Worm (Caenorhabditis elegans) whole organism, L1 larva: Measurements from ENCODE around the gene eif-2Bdelta.

Experiments
- C16A3.4 ChIP-seq: fragments of 150-350 bp; optimal IDR thresholded peaks from 2 replicates; lab custom pipeline; 2014; ENCODE audit warnings: missing biosample characterization, missing genetic modification characterization
- C34B4.2 ChIP-seq: sonication (generic microtip); optimal IDR thresholded peaks from 2 replicates; lab custom pipeline; 2017; ENCODE audit warnings: mild to moderate bottlenecking, missing genetic modification characterization, missing compliant biosample characterization
- Y116A8C.19 ChIP-seq: sonication (generic microtip); optimal IDR thresholded peaks from 2 replicates; lab custom pipeline; 2016; ENCODE audit warnings: missing compliant biosample characterization, missing genetic modification characterization, borderline replicate concordance
- aha-1 ChIP-seq: fragments of 150-350 bp; optimal IDR thresholded peaks from 2 replicates; lab custom pipeline; 2014; ENCODE audit warnings: missing biosample characterization, missing genetic modification characterization
- alr-1 ChIP-seq: fragments of 200-800 bp; sonication (Bioruptor generic); optimal IDR thresholded peaks from 2 replicates; lab custom pipeline; 2018; ENCODE audit warnings: borderline replicate concordance, mild to moderate bottlenecking, missing genetic modification characterization, missing compliant biosample characterization
- ama-1 ChIP-seq: fragments of 150-350 bp; optimal IDR thresholded peaks from 2 replicates; lab custom pipeline; 2014
- ceh-63 ChIP-seq: fragments of 200-800 bp; sonication (Bioruptor generic); optimal IDR thresholded peaks from 2 replicates; lab custom pipeline; 2018; ENCODE audit warnings: mild to moderate bottlenecking, missing genetic modification characterization, missing compliant biosample characterization
- ceh-8 ChIP-seq: fragments of 200-800 bp; sonication (Bioruptor generic); optimal IDR thresholded peaks from 2 replicates; lab custom pipeline; 2018; ENCODE audit warnings: mild to moderate bottlenecking, missing genetic modification characterization, moderate library complexity, missing compliant biosample characterization
- ceh-88 ChIP-seq: fragments of 200-800 bp; sonication (Bioruptor generic); IDR thresholded peaks from 2 replicates; pipeline ENCODE4 v1.3.6; 2022; ENCODE audit warnings: missing genetic modification characterization, missing compliant biosample characterization
- ceh-90 ChIP-seq: sonication (generic microtip); optimal IDR thresholded peaks from 2 replicates; lab custom pipeline; 2016; ENCODE audit warnings: missing genetic modification characterization, missing compliant biosample characterization
- ces-1 ChIP-seq: fragments of 150-350 bp; optimal IDR thresholded peaks from 2 replicates; lab custom pipeline; 2014; ENCODE audit warnings: missing biosample characterization, missing genetic modification reagents, missing genetic modification characterization
- egl-13 ChIP-seq: sonication (generic microtip); optimal IDR thresholded peaks from 2 replicates; lab custom pipeline; 2016; ENCODE audit warnings: missing genotype, missing genetic modification reagents, missing genetic modification characterization, missing compliant biosample characterization
- elt-2 ChIP-seq: sonication (generic microtip); optimal IDR thresholded peaks from 2 replicates; lab custom pipeline; 2016; ENCODE audit warnings: missing genetic modification characterization, mild to moderate bottlenecking, inconsistent platforms, missing compliant biosample characterization, missing genetic modification reagents
- elt-3 ChIP-seq, 6 experiments: fragments of 150-350 bp in 1 of 6; sonication (generic microtip); optimal IDR thresholded peaks; 2 replicates each; lab custom pipeline; 2017 to 2018; ENCODE audit warnings: missing biosample characterization in 6 of 6, missing genetic modification characterization in 6 of 6, inconsistent platforms in 1 of 6
- fkh-4 ChIP-seq: sonication (generic microtip); optimal IDR thresholded peaks from 2 replicates; lab custom pipeline; 2016; ENCODE audit warnings: missing compliant biosample characterization, missing genetic modification characterization, borderline replicate concordance
- fkh-8 ChIP-seq: sonication (generic microtip); optimal IDR thresholded peaks from 2 replicates; lab custom pipeline; 2016; ENCODE audit warnings: mild to moderate bottlenecking, missing genetic modification characterization, missing compliant biosample characterization
- fos-1 ChIP-seq: fragments of 150-350 bp; optimal IDR thresholded peaks from 2 replicates; lab custom pipeline; 2014; ENCODE audit warnings: missing biosample characterization, missing genetic modification characterization
- hlh-17 ChIP-seq: fragments of 200-800 bp; sonication (Bioruptor generic); optimal IDR thresholded peaks from 2 replicates; lab custom pipeline; 2018; ENCODE audit warnings: missing genetic modification characterization, mild to moderate bottlenecking, missing compliant biosample characterization, moderate library complexity, borderline replicate concordance
- hlh-4 ChIP-seq: sonication (generic microtip); optimal IDR thresholded peaks from 2 replicates; lab custom pipeline; 2016; ENCODE audit warnings: mild to moderate bottlenecking, missing genetic modification characterization, missing compliant biosample characterization
- hpl-2 ChIP-seq: fragments of 150-350 bp; optimal IDR thresholded peaks from 2 replicates; lab custom pipeline; 2014; ENCODE audit warnings: missing biosample characterization, missing genetic modification reagents, missing genetic modification characterization
- isw-1 ChIP-seq: fragments of 200-800 bp; sonication (Bioruptor generic); IDR thresholded peaks from 2 replicates; pipeline ENCODE4 v1.3.6; 2022; ENCODE audit warnings: missing genetic modification characterization, missing compliant biosample characterization
- jun-1 ChIP-seq: fragments of 150-350 bp; optimal IDR thresholded peaks from 2 replicates; lab custom pipeline; 2014; ENCODE audit warnings: missing biosample characterization, missing genetic modification reagents, missing genetic modification characterization
- lin-35 ChIP-seq, 2 experiments: fragments of 150-350 bp; optimal IDR thresholded peaks; 2 replicates each; lab custom pipeline; 2014; ENCODE audit warnings: missing biosample characterization in 2 of 2, missing genetic modification characterization in 2 of 2, missing genetic modification reagents in 2 of 2
- lin-39 ChIP-seq: fragments of 150-350 bp; optimal IDR thresholded peaks from 2 replicates; lab custom pipeline; 2014; ENCODE audit warnings: missing biosample characterization, missing genetic modification reagents, missing genetic modification characterization
- lsy-2 ChIP-seq, 2 experiments: fragments of 150-350 bp; optimal IDR thresholded peaks; 2 replicates each; lab custom pipeline; 2014; ENCODE audit warnings: missing biosample characterization in 2 of 2, missing genetic modification characterization in 2 of 2
- mab-9 ChIP-seq: fragments of 200-800 bp; sonication (Bioruptor generic); IDR thresholded peaks from 2 replicates; pipeline ENCODE4 v1.3.6; 2022; ENCODE audit warnings: missing genetic modification reagents, missing genetic modification characterization, missing compliant biosample characterization
- mdl-1 ChIP-seq, 2 experiments: fragments of 150-350 bp; optimal IDR thresholded peaks; 2 replicates each; lab custom pipeline; 2014 to 2017; ENCODE audit warnings: missing biosample characterization in 2 of 2, missing genetic modification characterization in 2 of 2, inconsistent platforms in 1 of 2
- mef-2 ChIP-seq: fragments of 150-350 bp; optimal IDR thresholded peaks from 2 replicates; lab custom pipeline; 2014; ENCODE audit warnings: missing biosample characterization, missing genetic modification characterization
- mep-1 ChIP-seq: fragments of 150-350 bp; optimal IDR thresholded peaks from 2 replicates; lab custom pipeline; 2014; ENCODE audit warnings: missing biosample characterization, missing genetic modification characterization
- nhr-11 ChIP-seq: fragments of 150-350 bp; optimal IDR thresholded peaks from 2 replicates; lab custom pipeline; 2014; ENCODE audit warnings: missing biosample characterization, missing genetic modification characterization
- nhr-12 ChIP-seq: sonication (generic microtip); optimal IDR thresholded peaks from 2 replicates; lab custom pipeline; 2017; ENCODE audit warnings: missing biosample characterization, missing genetic modification characterization
- nhr-20 ChIP-seq: sonication (generic microtip); optimal IDR thresholded peaks from 2 replicates; lab custom pipeline; 2016; ENCODE audit warnings: mild to moderate bottlenecking, missing genetic modification characterization, missing compliant biosample characterization
- nhr-71 ChIP-seq: sonication (generic microtip); optimal IDR thresholded peaks from 2 replicates; lab custom pipeline; 2016; ENCODE audit warnings: mild to moderate bottlenecking, missing genetic modification characterization, moderate library complexity, missing compliant biosample characterization
- nhr-76 ChIP-seq: sonication (generic microtip); optimal IDR thresholded peaks from 2 replicates; lab custom pipeline; 2017; ENCODE audit warnings: missing biosample characterization, missing genetic modification characterization
- nhr-84 ChIP-seq: sonication (generic microtip); optimal IDR thresholded peaks from 2 replicates; lab custom pipeline; 2017; ENCODE audit warnings: missing biosample characterization, missing genetic modification characterization
- nhr-90 ChIP-seq: sonication (generic microtip); optimal IDR thresholded peaks from 2 replicates; lab custom pipeline; 2016; ENCODE audit warnings: mild to moderate bottlenecking, missing genetic modification characterization, missing compliant biosample characterization; ENCODE audit not compliant: poor library complexity
- pag-3 ChIP-seq: sonication (generic microtip); optimal IDR thresholded peaks from 2 replicates; lab custom pipeline; 2017; ENCODE audit warnings: missing genetic modification characterization, mild to moderate bottlenecking, missing compliant biosample characterization, antibody characterized with exemption, borderline replicate concordance; ENCODE audit not compliant: insufficient read depth
- skn-1 ChIP-seq: fragments of 150-350 bp; optimal IDR thresholded peaks from 2 replicates; lab custom pipeline; 2014; ENCODE audit warnings: missing biosample characterization, missing genetic modification characterization
- snu-23 ChIP-seq: sonication (generic microtip); optimal IDR thresholded peaks from 2 replicates; lab custom pipeline; 2016; ENCODE audit warnings: missing genetic modification characterization, missing compliant biosample characterization
- sup-37 ChIP-seq: fragments of 200-800 bp; sonication (Bioruptor generic); optimal IDR thresholded peaks from 2 replicates; lab custom pipeline; 2018; ENCODE audit warnings: mild to moderate bottlenecking, missing genetic modification characterization, missing compliant biosample characterization
- swsn-7 ChIP-seq: sonication (generic microtip); optimal IDR thresholded peaks from 2 replicates; lab custom pipeline; 2016; ENCODE audit warnings: missing genetic modification characterization, missing compliant biosample characterization
- tbx-2 ChIP-seq: sonication (generic microtip); optimal IDR thresholded peaks from 2 replicates; lab custom pipeline; 2016; ENCODE audit warnings: missing genetic modification characterization, missing compliant biosample characterization
- tlp-1 ChIP-seq: fragments of 150-350 bp; optimal IDR thresholded peaks from 2 replicates; lab custom pipeline; 2014; ENCODE audit warnings: missing biosample characterization, missing genetic modification characterization
- unc-130 ChIP-seq: fragments of 150-350 bp; optimal IDR thresholded peaks from 2 replicates; lab custom pipeline; 2017; ENCODE audit warnings: missing biosample characterization, missing genetic modification characterization, inconsistent platforms
- unc-62 ChIP-seq: fragments of 150-350 bp; optimal IDR thresholded peaks from 2 replicates; lab custom pipeline; 2014; ENCODE audit warnings: missing biosample characterization, missing genetic modification reagents, missing genetic modification characterization
- unc-98 ChIP-seq: fragments of 200-800 bp; sonication (Bioruptor generic); IDR thresholded peaks from 2 replicates; pipeline ENCODE4 v1.3.6; 2022; ENCODE audit warnings: missing genetic modification characterization, missing compliant biosample characterization
- xbp-1 ChIP-seq: sonication (generic microtip); optimal IDR thresholded peaks from 2 replicates; lab custom pipeline; 2016; ENCODE audit warnings: missing genetic modification characterization, missing compliant biosample characterization
- zag-1 ChIP-seq: fragments of 150-350 bp; optimal IDR thresholded peaks from 2 replicates; lab custom pipeline; 2014; ENCODE audit warnings: missing biosample characterization, missing genetic modification characterization
- zip-4 ChIP-seq: fragments of 200-800 bp; sonication (Bioruptor generic); optimal IDR thresholded peaks from 2 replicates; lab custom pipeline; 2018; ENCODE audit warnings: mild to moderate bottlenecking, missing genetic modification characterization, moderate library complexity, missing compliant biosample characterization
- ztf-11 ChIP-seq, 2 experiments: sonication (generic microtip); optimal IDR thresholded peaks; 2 replicates each; lab custom pipeline; 2016 to 2017; ENCODE audit warnings: missing genetic modification characterization in 2 of 2, missing biosample characterization in 1 of 2, missing compliant biosample characterization in 1 of 2

Gene eif-2Bdelta

DNA sequence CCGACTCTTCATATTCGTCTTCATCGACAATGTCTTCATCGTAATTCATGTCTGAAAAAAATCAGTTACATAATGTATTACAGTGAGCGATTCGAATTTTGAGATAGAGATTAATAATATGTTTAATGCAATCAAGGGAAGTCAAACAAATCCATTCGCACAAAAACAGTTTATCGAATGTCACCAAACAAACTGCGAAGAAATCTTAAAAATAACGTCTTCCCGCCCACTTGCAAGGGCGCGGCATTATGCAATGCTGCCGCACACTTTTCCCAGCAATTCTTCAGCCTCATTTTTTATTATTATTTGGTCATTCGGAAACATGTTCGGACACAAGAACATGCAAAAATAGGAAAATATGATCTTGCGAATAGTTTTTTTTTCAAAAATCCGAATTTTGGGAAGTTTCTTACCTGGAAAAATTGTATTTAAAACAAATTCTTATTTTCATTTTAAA, 30.6 kb downstream of the eif-2Bdelta start, which contains the start of gene mdf-1 (continued):
- peak; percentile 67 for TF ChIP-seq swsn-7 (tag; lab: Kevin White, UChicago)
- TF ChIP-seq, all 84 proteins: peak for 38

DNA sequence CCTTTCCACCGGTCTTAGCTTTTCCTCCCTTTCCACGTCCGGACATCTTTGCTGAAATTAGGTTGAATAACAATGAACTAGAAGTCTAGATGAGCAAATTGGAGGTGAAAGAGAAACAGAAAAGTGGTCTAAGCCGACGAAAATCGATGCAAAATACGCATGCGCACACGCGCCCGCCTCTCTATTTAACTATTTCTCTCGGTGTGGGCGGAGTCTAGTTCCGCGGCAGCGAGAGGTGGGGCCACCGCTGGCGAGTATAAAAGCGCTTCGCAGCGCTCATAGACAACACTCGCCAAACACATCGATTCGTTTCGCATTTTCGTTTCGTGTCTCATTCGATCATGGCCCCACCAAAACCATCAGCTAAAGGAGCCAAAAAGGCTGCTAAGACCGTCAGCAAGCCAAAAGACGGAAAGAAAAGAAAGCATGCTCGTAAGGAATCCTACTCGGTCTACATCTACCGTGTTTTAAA, 31.6 kb downstream of the eif-2Bdelta start, which contains the start of the genes his-35 and his-41:
his-35 (minus strand) TSS at position 51 of the 472 bp plus-strand sequence.
his-41 (plus strand) TSS at position 299 of the 472 bp plus-strand sequence.
- TF ChIP-seq ceh-8 (no peak), zip-4 (GFP tag; lab: Kevin White, UChicago) (peak; percentile 42), xbp-1 (tag; lab: Kevin White, UChicago) (peak; percentile 74), nhr-11 (tag; lab: Kevin White, UChicago) (no peak), fkh-8 (tag; lab: Kevin White, UChicago) (peak; percentile 69), zag-1 (tag; lab: Kevin White, UChicago) (no peak), lin-39 (tag; lab: Kevin White, UChicago) (no peak), lin-35 (GFP tag; optimal IDR thresholded peaks at IDR 0.05; lab: Kevin White, UChicago) (peak; percentile 22 to 57), jun-1 (tag; lab: Kevin White, UChicago) (peak; percentile 72), nhr-76 (no peak), egl-13 (peak; percentile 72), ceh-90 (no peak), tbx-2 (peak; percentile 69), mab-9 (GFP tag; lab: Robert Waterston, UW) (peak; percentile 45; the same call in 1 of the 2 replicates), snu-23 (GFP tag; lab: Kevin White, UChicago) (peak; percentile 75), hpl-2 (no peak), skn-1 (tag; lab: Kevin White, UChicago) (peak; percentile 77), ama-1 (lab: Kevin White, UChicago) (peak; percentile 60), nhr-90 (peak; percentile 45), ceh-88 (GFP tag; lab: Robert Waterston, UW) (0 out of 2 replicates have a peak, but pooled peaks have one; percentile 10), nhr-20 (tag; lab: Kevin White, UChicago) (peak; percentile 77), nhr-84 (tag; lab: Kevin White, UChicago) (no peak), unc-130 (tag; lab: Kevin White, UChicago) (peak; percentile 3), nhr-12 (no peak), mef-2 (tag; lab: Kevin White, UChicago) (no peak), C16A3.4 (no peak), unc-62 (GFP tag; lab: Kevin White, UChicago) (no peak), tlp-1 (tag; lab: Kevin White, UChicago) (no peak), pag-3 (no peak), sup-37 (GFP tag; lab: Kevin White, UChicago) (peak; percentile 16), ces-1 (no peak), ztf-11 (tag; optimal IDR thresholded peaks at IDR 0.05; lab: Kevin White, UChicago) (peak in 1 of 2 experiments; percentile 43), fos-1 (peak; percentile 24), nhr-71 (tag; lab: Kevin White, UChicago) (peak; percentile 83), aha-1 (tag; lab: Kevin White, UChicago) (no peak), mdl-1 (tag; optimal IDR thresholded peaks at IDR 0.05; lab: Kevin White, UChicago) (peak in 1 of 2 experiments; percentile 39), Y116A8C.19 (tag; lab: Kevin White, UChicago) (no peak), alr-1 (no peak), hlh-17 (GFP tag; lab: Kevin White, UChicago) (no peak), ceh-63 (no peak), elt-2 (tag; lab: Kevin White, UChicago) (no peak), fkh-4 (tag; lab: Kevin White, UChicago) (no peak), isw-1 (GFP tag; lab: Robert Waterston, UW) (peak; percentile 31; the same call in 1 of the 2 replicates), unc-98 (GFP tag; lab: Robert Waterston, UW) (no peak), lsy-2 (tag; optimal IDR thresholded peaks at IDR 0.05; lab: Kevin White, UChicago) (peak; percentile 33 to 47), hlh-4 (tag; lab: Kevin White, UChicago) (no peak), C34B4.2 (no peak), elt-3 (tag; optimal IDR thresholded peaks at IDR 0.05; lab: Kevin White, UChicago) (no peak), mep-1 (peak; percentile 32)
